Worm (Caenorhabditis elegans) whole organism, early embryonic: ENCODE results near the gene ugt-56.

Experiments
- B0310.2 ChIP-seq: sonication (generic microtip); optimal IDR thresholded peaks from 2 replicates; lab custom pipeline; 2016; ENCODE audit warnings: mild to moderate bottlenecking, missing genetic modification characterization, missing compliant biosample characterization
- F13C5.2 ChIP-seq: sonication (generic microtip); optimal IDR thresholded peaks from 2 replicates; lab custom pipeline; 2017; ENCODE audit warnings: mild to moderate bottlenecking, missing genetic modification characterization, inconsistent platforms, missing compliant biosample characterization
- aly-1 ChIP-seq: sonication (generic microtip); optimal IDR thresholded peaks from 2 replicates; lab custom pipeline; 2016; ENCODE audit warnings: missing genetic modification characterization, missing compliant biosample characterization
- ama-1 ChIP-seq: fragments of 150-350 bp; optimal IDR thresholded peaks from 2 replicates; lab custom pipeline; 2014
- ceh-13 ChIP-seq: fragments of 200-800 bp; sonication (Bioruptor generic); optimal IDR thresholded peaks from 2 replicates; lab custom pipeline; 2018; ENCODE audit warnings: mild to moderate bottlenecking, missing genetic modification characterization, missing compliant biosample characterization
- ceh-36 ChIP-seq: sonication (generic microtip); optimal IDR thresholded peaks from 2 replicates; lab custom pipeline; 2016; ENCODE audit warnings: missing genetic modification characterization, inconsistent platforms, missing compliant biosample characterization
- flt-1 ChIP-seq: fragments of 200-800 bp; sonication (Bioruptor generic); IDR thresholded peaks from 2 replicates; pipeline ENCODE4 v1.3.6; 2022; ENCODE audit warnings: missing genetic modification characterization, missing compliant biosample characterization
- hmbx-1 ChIP-seq: sonication (generic microtip); optimal IDR thresholded peaks from 2 replicates; lab custom pipeline; 2016; ENCODE audit warnings: mild to moderate bottlenecking, missing genetic modification characterization, missing compliant biosample characterization
- hmg-4 ChIP-seq: fragments of 200-800 bp; sonication (Bioruptor generic); optimal IDR thresholded peaks from 2 replicates; lab custom pipeline; 2018; ENCODE audit warnings: mild to moderate bottlenecking, missing genetic modification characterization, missing compliant biosample characterization
- hnd-1 ChIP-seq: sonication (generic microtip); optimal IDR thresholded peaks from 2 replicates; lab custom pipeline; 2016; ENCODE audit warnings: missing genetic modification characterization, missing compliant biosample characterization
- pes-1 ChIP-seq: fragments of 200-800 bp; sonication (Bioruptor generic); IDR thresholded peaks from 2 replicates; pipeline ENCODE4 v1.3.6; 2022; ENCODE audit warnings: missing genetic modification reagents, missing genetic modification characterization, missing compliant biosample characterization
- scrt-1 ChIP-seq: fragments of 200-800 bp; sonication (Bioruptor generic); IDR thresholded peaks from 2 replicates; pipeline ENCODE4 v1.3.6; 2022; ENCODE audit warnings: missing genetic modification characterization, missing compliant biosample characterization
- tbx-11 ChIP-seq: fragments of 200-800 bp; sonication (Bioruptor generic); IDR thresholded peaks from 2 replicates; pipeline ENCODE4 v1.3.6; 2022; ENCODE audit warnings: missing genetic modification characterization, missing compliant biosample characterization
- tra-4 ChIP-seq: sonication (generic microtip); optimal IDR thresholded peaks from 2 replicates; lab custom pipeline; 2017; ENCODE audit warnings: missing genetic modification characterization, missing compliant biosample characterization

DNA sequence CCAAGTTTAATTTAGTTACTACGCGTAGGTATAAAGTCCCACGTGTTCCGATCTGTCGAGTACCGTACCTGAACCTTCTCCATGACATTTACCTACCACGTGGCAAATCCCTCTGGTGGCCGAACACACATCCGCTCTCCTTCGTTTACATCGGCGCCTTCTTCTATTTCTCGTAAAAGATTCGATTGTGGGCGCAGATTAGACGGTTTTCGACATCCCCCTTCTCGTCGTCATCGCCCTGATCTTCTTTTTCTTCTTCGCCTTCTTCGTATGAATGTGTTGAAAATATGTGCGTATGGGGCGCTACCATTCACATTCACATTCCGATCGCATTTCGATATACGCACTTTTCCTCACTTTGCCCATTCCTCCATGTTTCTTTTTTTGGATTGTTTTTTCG is 38.0 kb downstream of the ugt-56 start:
- TF ChIP-seq hmbx-1 (tag; lab: Kevin White, UChicago), result no peak
- TF ChIP-seq hmg-4 (GFP tag; lab: Kevin White, UChicago), result no peak
- TF ChIP-seq aly-1 (tag; lab: Kevin White, UChicago), result no peak
- no peak for TF ChIP-seq ama-1 (lab: Kevin White, UChicago)
- TF ChIP-seq ceh-36, result no peak
- no peak for TF ChIP-seq pes-1 (GFP tag; lab: Robert Waterston, UW)
- TF ChIP-seq flt-1 (GFP tag; lab: Robert Waterston, UW), result no peak
- TF ChIP-seq ceh-13 (GFP tag; lab: Kevin White, UChicago), result no peak
- TF ChIP-seq tra-4 (tag; lab: Kevin White, UChicago), result no peak
- no peak for TF ChIP-seq scrt-1 (GFP tag; lab: Robert Waterston, UW)
- no peak for TF ChIP-seq tbx-11 (GFP tag; lab: Robert Waterston, UW)
- TF ChIP-seq F13C5.2 (tag; lab: Kevin White, UChicago), result no peak
- no peak for TF ChIP-seq B0310.2
- TF ChIP-seq hnd-1, result no peak
